Worm (Caenorhabditis elegans) whole organism, young adult: ENCODE data around the gene smg-4.

Experiments used
- B0019.2 ChIP-seq: fragments of 200-800 bp; sonication (Bioruptor generic); conservative IDR thresholded peaks from 2 replicates; pipeline ENCODE4 v1.3.6; 2022; ENCODE audit warnings: missing genetic modification reagents, missing genetic modification characterization, missing compliant biosample characterization
- F52B5.7 ChIP-seq: sonication (generic microtip); optimal IDR thresholded peaks from 2 replicates; lab custom pipeline; 2016; ENCODE audit warnings: mild to moderate bottlenecking, missing genetic modification characterization, missing compliant biosample characterization
- athp-1 ChIP-seq: sonication (generic microtip); optimal IDR thresholded peaks from 2 replicates; lab custom pipeline; 2017; ENCODE audit warnings: mild to moderate bottlenecking, missing genetic modification characterization, missing compliant biosample characterization
- ceh-27 ChIP-seq: fragments of 200-800 bp; sonication (Bioruptor generic); optimal IDR thresholded peaks from 2 replicates; lab custom pipeline; 2018; ENCODE audit warnings: mild to moderate bottlenecking, missing genetic modification characterization, moderate library complexity, missing compliant biosample characterization
- ceh-79 ChIP-seq: sonication (generic microtip); optimal IDR thresholded peaks from 2 replicates; lab custom pipeline; 2017; ENCODE audit warnings: mild to moderate bottlenecking, missing genetic modification characterization, missing compliant biosample characterization
- dpl-1 ChIP-seq: fragments of 150-350 bp; optimal IDR thresholded peaks from 2 replicates; lab custom pipeline; 2014; ENCODE audit warnings: missing biosample characterization, missing genetic modification reagents, missing genetic modification characterization
- egrh-3 ChIP-seq: fragments of 200-800 bp; sonication (Bioruptor generic); IDR thresholded peaks from 2 replicates; pipeline ENCODE4 v1.3.6; 2022; ENCODE audit warnings: missing genetic modification reagents, missing genetic modification characterization, missing compliant biosample characterization
- rcor-1 ChIP-seq: fragments of 200-800 bp; sonication (Bioruptor generic); IDR thresholded peaks from 2 replicates; pipeline ENCODE4 v1.3.6; 2022; ENCODE audit warnings: missing genetic modification reagents, missing genetic modification characterization, missing compliant biosample characterization
- snpc-4 ChIP-seq, 5 experiments: fragments of 150-350 bp in 1 of 5; sonication (generic microtip) in 4 of 5; optimal IDR thresholded peaks; 2 replicates each; lab custom pipeline; 2014 to 2018; ENCODE audit warnings: missing genetic modification characterization in 5 of 5, missing biosample characterization in 3 of 5, antibody characterized with exemption in 2 of 5, mild to moderate bottlenecking in 2 of 5, missing compliant biosample characterization in 2 of 5, missing genotype in 2 of 5, moderate library complexity in 2 of 5, missing genetic modification reagents in 1 of 5
- sptf-2 ChIP-seq: fragments of 200-800 bp; sonication (Bioruptor generic); optimal IDR thresholded peaks from 2 replicates; lab custom pipeline; 2018; ENCODE audit warnings: mild to moderate bottlenecking, missing genetic modification characterization, missing compliant biosample characterization
- unc-130 ChIP-seq: sonication (generic microtip); optimal IDR thresholded peaks from 2 replicates; lab custom pipeline; 2016; ENCODE audit warnings: missing genetic modification reagents, missing genetic modification characterization, missing compliant biosample characterization
- unc-62 ChIP-seq: fragments of 150-350 bp; optimal IDR thresholded peaks from 2 replicates; lab custom pipeline; 2014; ENCODE audit warnings: missing biosample characterization, missing genetic modification reagents, missing genetic modification characterization
- ztf-28 ChIP-seq: fragments of 200-800 bp; sonication (Bioruptor generic); IDR thresholded peaks from 2 replicates; pipeline ENCODE4 v1.3.6; 2022; ENCODE audit warnings: missing genetic modification reagents, missing genetic modification characterization, missing compliant biosample characterization

DNA sequence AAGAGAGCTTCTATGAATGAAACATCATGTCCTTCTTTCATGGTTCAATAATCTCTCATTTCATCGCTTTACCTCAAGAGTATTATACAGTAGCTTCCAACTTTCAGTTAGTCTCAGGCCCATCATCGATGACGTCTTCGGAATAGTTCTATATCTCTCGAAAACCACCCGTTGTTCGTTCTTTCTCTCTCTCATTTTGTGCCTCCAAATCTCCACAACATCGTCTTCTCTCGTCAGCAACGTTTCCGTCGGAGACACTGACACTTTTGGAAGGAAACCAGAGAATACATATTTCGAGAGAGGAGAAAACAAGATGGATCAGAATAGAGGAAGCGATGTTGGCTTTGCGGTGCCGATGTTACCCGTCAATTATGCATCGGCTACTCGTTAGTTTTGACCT, 45.7 kb downstream of the smg-4 start:
- TF ChIP-seq unc-130 (GFP tag; lab: Kevin White, UChicago) = no peak
- no peak for TF ChIP-seq ceh-27
- TF ChIP-seq egrh-3 (GFP tag; lab: Robert Waterston, UW) = no peak
- TF ChIP-seq unc-62 = no peak
- TF ChIP-seq F52B5.7 = no peak
- TF ChIP-seq dpl-1 (GFP tag; lab: Kevin White, UChicago) = no peak
- no peak for TF ChIP-seq ceh-79 (tag; lab: Kevin White, UChicago)
- TF ChIP-seq athp-1 (tag; lab: Kevin White, UChicago) = no peak
- no peak for TF ChIP-seq sptf-2 (GFP tag; lab: Kevin White, UChicago)
- no peak for TF ChIP-seq snpc-4 (GFP tag; optimal IDR thresholded peaks at IDR 0.05; lab: Kevin White, UChicago)
- no peak for TF ChIP-seq snpc-4 (tag; optimal IDR thresholded peaks at IDR 0.05; lab: Kevin White, UChicago)
- TF ChIP-seq rcor-1 = no peak
- no peak for TF ChIP-seq B0019.2 (GFP tag; lab: Robert Waterston, UW)
- no peak for TF ChIP-seq ztf-28 (GFP tag; lab: Robert Waterston, UW)
